Fruit fly (Drosophila melanogaster): ENCODE data around the gene Vps60.

Vps60 gene

DNA sequence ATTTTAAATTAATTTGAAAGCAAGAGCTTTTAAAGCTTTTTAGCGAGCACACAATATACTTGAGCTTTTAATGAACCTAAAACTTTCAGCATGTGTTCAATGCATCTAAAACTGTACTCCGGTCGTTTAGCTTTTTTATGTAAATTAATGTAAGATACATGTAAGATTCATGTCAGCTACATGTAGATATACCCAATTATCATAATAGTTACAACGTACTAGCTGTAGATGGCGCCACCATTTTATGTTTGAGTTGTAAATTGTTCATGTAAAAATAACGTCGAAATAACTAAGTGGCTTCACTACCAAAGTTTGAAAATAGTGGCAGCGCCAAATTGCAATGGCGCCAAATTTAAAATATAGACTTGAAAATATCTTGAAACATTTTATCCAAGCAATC, 24.5 kb downstream of the Vps60 start (continued):
- no peak for TF ChIP-seq CG7963 (GFP tag; IDR thresholded peaks at IDR 0.05; ENCODE audit: partially characterized antibody)
- no peak for TF ChIP-seq CG17328 (GFP tag; IDR thresholded peaks at IDR 0.05)
- TF ChIP-seq chn (GFP tag; optimal IDR thresholded peaks at IDR 0.05), result no peak
- no peak for TF ChIP-seq Ada2b (GFP tag; IDR thresholded peaks at IDR 0.05)
- no peak for TF ChIP-seq CG6175 (GFP tag; IDR thresholded peaks at IDR 0.05)
- TF ChIP-seq CG2202 (tag; optimal IDR thresholded peaks at IDR 0.05), result no peak
- peak in 1 of 2 experiments; percentile 38 for TF ChIP-seq insv (GFP tag; optimal IDR thresholded peaks at IDR 0.05)
- peak; percentile 62 for TF ChIP-seq Dbx (GFP tag; IDR thresholded peaks at IDR 0.05)
- peak; percentile 41 for TF ChIP-seq pho (GFP tag; optimal IDR thresholded peaks at IDR 0.05)
- no peak for TF ChIP-seq stc (GFP tag; IDR thresholded peaks at IDR 0.05)
- no peak for TF ChIP-seq gsb (GFP tag; IDR thresholded peaks at IDR 0.05)
- no peak for TF ChIP-seq CG34376 (GFP tag; optimal IDR thresholded peaks at IDR 0.05)
- no peak for TF ChIP-seq ATbp (GFP tag; optimal IDR thresholded peaks at IDR 0.05)
- peak; percentile 19 for TF ChIP-seq grau (tag; optimal IDR thresholded peaks at IDR 0.05)
- peak; percentile 55 for TF ChIP-seq sug (tag; optimal IDR thresholded peaks at IDR 0.05)
- no peak for TF ChIP-seq Aef1 (GFP tag; IDR thresholded peaks at IDR 0.05)
- no peak for TF ChIP-seq CG17385 (GFP tag; optimal IDR thresholded peaks at IDR 0.05)
- no peak for TF ChIP-seq shn (GFP tag; optimal IDR thresholded peaks at IDR 0.05)
- no peak for TF ChIP-seq CG18764 (GFP tag; optimal IDR thresholded peaks at IDR 0.05)
- TF ChIP-seq Med (GFP tag), result peak; percentile 92
- no peak for TF ChIP-seq CG4617 (GFP tag; optimal IDR thresholded peaks at IDR 0.05; ENCODE audit: borderline replicate concordance)
- TF ChIP-seq CG9932 (GFP tag; IDR thresholded peaks at IDR 0.05), result no peak
- TF ChIP-seq br (optimal IDR thresholded peaks at IDR 0.05), result no peak
- TF ChIP-seq CG2116 (GFP tag; optimal IDR thresholded peaks at IDR 0.05), result no peak
- TF ChIP-seq Gug (GFP tag; IDR thresholded peaks at IDR 0.05), result no peak
- no peak for TF ChIP-seq CG9727 (GFP tag; optimal IDR thresholded peaks at IDR 0.05)
- peak; percentile 38; the same call in 1 of the 2 replicates for TF ChIP-seq inv (GFP tag; IDR thresholded peaks at IDR 0.05; ENCODE audit: partially characterized antibody)
- TF ChIP-seq CG33557 (GFP tag; optimal IDR thresholded peaks at IDR 0.05), result no peak
- TF ChIP-seq CG17912 (GFP tag; optimal IDR thresholded peaks at IDR 0.05), result no peak
- TF ChIP-seq Eip74EF (GFP tag; optimal IDR thresholded peaks at IDR 0.05), result peak in 1 of 2 experiments; percentile 30
- no peak for TF ChIP-seq eyg (GFP tag; optimal IDR thresholded peaks at IDR 0.05)
- no peak for TF ChIP-seq CG30431 (GFP tag; optimal IDR thresholded peaks at IDR 0.05)
- TF ChIP-seq hth (optimal IDR thresholded peaks at IDR 0.05), result no peak
- TF ChIP-seq CG8388 (GFP tag; optimal IDR thresholded peaks at IDR 0.05), result no peak
- peak; percentile 9 for TF ChIP-seq ERR (GFP tag; optimal IDR thresholded peaks at IDR 0.05)
- TF ChIP-seq CG13287 (GFP tag; IDR thresholded peaks at IDR 0.05; ENCODE audit: partially characterized antibody), result no peak
- peak; percentile 36 for TF ChIP-seq Xbp1 (GFP tag; optimal IDR thresholded peaks at IDR 0.05)
- no peak for TF ChIP-seq psq (GFP tag; optimal IDR thresholded peaks at IDR 0.05)
- peak; percentile 52 for TF ChIP-seq stwl (tag; optimal IDR thresholded peaks at IDR 0.05)
- no peak for TF ChIP-seq CG34224 (GFP tag; IDR thresholded peaks at IDR 0.05; ENCODE audit: partially characterized antibody)
- TF ChIP-seq CG17361 (GFP tag; IDR thresholded peaks at IDR 0.05), result peak; percentile 36; the same call in 1 of the 3 replicates
- no peak for TF ChIP-seq crol (GFP tag; IDR thresholded peaks at IDR 0.05)
- no peak for TF ChIP-seq Tbp (GFP tag; optimal IDR thresholded peaks at IDR 0.05)
- peak; percentile 7; the same call in 1 of the 3 replicates for TF ChIP-seq ken (GFP tag; IDR thresholded peaks at IDR 0.05)
- TF ChIP-seq eve (GFP tag; optimal IDR thresholded peaks at IDR 0.05), result no peak
- TF ChIP-seq jing (GFP tag; optimal IDR thresholded peaks at IDR 0.05), result no peak
- TF ChIP-seq Poxn (GFP tag; IDR thresholded peaks at IDR 0.05), result no peak
- TF ChIP-seq pzg (GFP tag; optimal IDR thresholded peaks at IDR 0.05), result peak; percentile 65
- no peak for TF ChIP-seq onecut (GFP tag; IDR thresholded peaks at IDR 0.05)
- TF ChIP-seq BEAF-32 (GFP tag; optimal IDR thresholded peaks at IDR 0.05), result peak; percentile 11
- TF ChIP-seq Meics (GFP tag; optimal IDR thresholded peaks at IDR 0.05), result no peak
- TF ChIP-seq CG10959 (GFP tag; IDR thresholded peaks at IDR 0.05), result no peak

Data from whole organism, embryonic.